Worm (Caenorhabditis elegans) whole organism, mixed stage, embryonic: Measurements from ENCODE around the gene rbm-28.

Source experiments
- M03D4.4 ChIP-seq: sonication (generic microtip); optimal IDR thresholded peaks from 2 replicates; lab custom pipeline; 2017; ENCODE audit warnings: mild to moderate bottlenecking, missing genetic modification characterization, missing compliant biosample characterization
- bed-3 ChIP-seq: fragments of 200-800 bp; sonication (Bioruptor generic); optimal IDR thresholded peaks from 3 replicates; lab custom pipeline; 2018; ENCODE audit warnings: mild to moderate bottlenecking, missing genetic modification characterization, moderate library complexity, missing compliant biosample characterization
- blmp-1 ChIP-seq: fragments of 150-350 bp; optimal IDR thresholded peaks from 2 replicates; lab custom pipeline; 2014; ENCODE audit warnings: missing biosample characterization, missing genetic modification characterization
- ceh-39 ChIP-seq: fragments of 150-350 bp; optimal IDR thresholded peaks from 2 replicates; lab custom pipeline; 2014; ENCODE audit warnings: missing biosample characterization, missing genetic modification characterization
- ceh-83 ChIP-seq: fragments of 200-800 bp; sonication (Bioruptor generic); optimal IDR thresholded peaks from 2 replicates; lab custom pipeline; 2018; ENCODE audit warnings: mild to moderate bottlenecking, missing genetic modification characterization, missing compliant biosample characterization
- ces-1 ChIP-seq: fragments of 150-350 bp; optimal IDR thresholded peaks from 2 replicates; lab custom pipeline; 2014; ENCODE audit warnings: missing biosample characterization, missing genetic modification reagents, missing genetic modification characterization
- cnd-1 ChIP-seq: fragments of 200-800 bp; sonication (Bioruptor generic); optimal IDR thresholded peaks from 2 replicates; lab custom pipeline; 2018; ENCODE audit warnings: mild to moderate bottlenecking, missing genetic modification characterization, missing compliant biosample characterization
- drap-1 ChIP-seq: fragments of 200-800 bp; sonication (Bioruptor generic); optimal IDR thresholded peaks from 3 replicates; lab custom pipeline; 2018; ENCODE audit warnings: mild to moderate bottlenecking, missing genetic modification characterization, missing compliant biosample characterization
- elt-1 ChIP-seq: sonication (generic microtip); optimal IDR thresholded peaks from 2 replicates; lab custom pipeline; 2017; ENCODE audit warnings: missing genetic modification characterization, mild to moderate bottlenecking, missing compliant biosample characterization, antibody characterized with exemption, moderate library complexity, borderline replicate concordance; ENCODE audit not compliant: insufficient read depth
- elt-3 ChIP-seq: fragments of 150-350 bp; optimal IDR thresholded peaks from 2 replicates; lab custom pipeline; 2014; ENCODE audit warnings: missing biosample characterization, missing genetic modification characterization
- flh-1 ChIP-seq: fragments of 200-800 bp; sonication (Bioruptor generic); optimal IDR thresholded peaks from 2 replicates; lab custom pipeline; 2018; ENCODE audit warnings: mild to moderate bottlenecking, missing genetic modification characterization, moderate library complexity, missing compliant biosample characterization
- ham-2 ChIP-seq: fragments of 200-800 bp; sonication (Bioruptor generic); optimal IDR thresholded peaks from 2 replicates; lab custom pipeline; 2018; ENCODE audit warnings: mild to moderate bottlenecking, missing genetic modification characterization, missing compliant biosample characterization
- hlh-1 ChIP-seq: fragments of 150-350 bp; optimal IDR thresholded peaks from 2 replicates; lab custom pipeline; 2014; ENCODE audit warnings: missing biosample characterization, missing genetic modification reagents, missing genetic modification characterization
- lin-13 ChIP-seq: fragments of 150-350 bp; optimal IDR thresholded peaks from 2 replicates; lab custom pipeline; 2014; ENCODE audit warnings: missing biosample characterization, missing genetic modification characterization
- lin-32 ChIP-seq: fragments of 200-800 bp; sonication (Bioruptor generic); optimal IDR thresholded peaks from 2 replicates; lab custom pipeline; 2018; ENCODE audit warnings: mild to moderate bottlenecking, missing genetic modification characterization, missing compliant biosample characterization
- lsy-2 ChIP-seq: fragments of 150-350 bp; optimal IDR thresholded peaks from 2 replicates; lab custom pipeline; 2014; ENCODE audit warnings: missing biosample characterization, missing genetic modification characterization
- mab-5 ChIP-seq: fragments of 150-350 bp; optimal IDR thresholded peaks from 2 replicates; lab custom pipeline; 2014; ENCODE audit warnings: missing biosample characterization, missing genetic modification characterization
- mep-1 ChIP-seq: fragments of 150-350 bp; optimal IDR thresholded peaks from 2 replicates; lab custom pipeline; 2017; ENCODE audit warnings: missing biosample characterization, missing genetic modification reagents, missing genetic modification characterization, inconsistent platforms
- mls-2 ChIP-seq: sonication (generic microtip); optimal IDR thresholded peaks from 2 replicates; lab custom pipeline; 2016; ENCODE audit warnings: mild to moderate bottlenecking, missing genetic modification characterization, moderate library complexity, missing compliant biosample characterization
- nhr-12 ChIP-seq: fragments of 150-350 bp; optimal IDR thresholded peaks from 2 replicates; lab custom pipeline; 2014; ENCODE audit warnings: missing biosample characterization, missing genetic modification characterization
- nhr-2 ChIP-seq: fragments of 150-350 bp; optimal IDR thresholded peaks from 2 replicates; lab custom pipeline; 2014; ENCODE audit warnings: missing biosample characterization, missing genetic modification characterization
- nhr-237 ChIP-seq: fragments of 150-350 bp; optimal IDR thresholded peaks from 2 replicates; lab custom pipeline; 2014; ENCODE audit warnings: missing biosample characterization, missing genetic modification characterization
- nhr-28 ChIP-seq: fragments of 150-350 bp; optimal IDR thresholded peaks from 2 replicates; lab custom pipeline; 2014; ENCODE audit warnings: missing biosample characterization, missing genetic modification characterization
- nhr-76 ChIP-seq: sonication (generic microtip); optimal IDR thresholded peaks from 2 replicates; lab custom pipeline; 2017; ENCODE audit warnings: missing biosample characterization, missing genetic modification characterization
- pha-4 ChIP-seq: fragments of 150-350 bp; optimal IDR thresholded peaks from 2 replicates; lab custom pipeline; 2018; ENCODE audit warnings: missing biosample characterization, missing genetic modification reagents, missing genetic modification characterization
- snpc-4 ChIP-seq: fragments of 150-350 bp; optimal IDR thresholded peaks from 2 replicates; lab custom pipeline; 2014; ENCODE audit warnings: missing biosample characterization, missing genetic modification characterization
- sptf-1 ChIP-seq: sonication (generic microtip); optimal IDR thresholded peaks from 2 replicates; lab custom pipeline; 2017; ENCODE audit warnings: mild to moderate bottlenecking, missing genetic modification characterization, moderate library complexity, missing compliant biosample characterization
- tbx-8 ChIP-seq: fragments of 200-800 bp; sonication (Bioruptor generic); optimal IDR thresholded peaks from 2 replicates; lab custom pipeline; 2018; ENCODE audit warnings: mild to moderate bottlenecking, missing genetic modification characterization, moderate library complexity, missing compliant biosample characterization
- unc-120 ChIP-seq: sonication (generic microtip); optimal IDR thresholded peaks from 2 replicates; lab custom pipeline; 2017; ENCODE audit warnings: missing genetic modification characterization, missing compliant biosample characterization; ENCODE audit not compliant: poor library complexity, severe bottlenecking
- unc-39 ChIP-seq: fragments of 150-350 bp; optimal IDR thresholded peaks from 2 replicates; lab custom pipeline; 2014; ENCODE audit warnings: missing biosample characterization, missing genetic modification characterization
- unc-62 ChIP-seq: fragments of 150-350 bp; optimal IDR thresholded peaks from 2 replicates; lab custom pipeline; 2014; ENCODE audit warnings: missing biosample characterization, missing genetic modification reagents, missing genetic modification characterization
- zip-8 ChIP-seq: fragments of 150-350 bp; optimal IDR thresholded peaks from 2 replicates; lab custom pipeline; 2014; ENCODE audit warnings: missing biosample characterization, missing genetic modification characterization
- ztf-11 ChIP-seq: fragments of 150-350 bp; optimal IDR thresholded peaks from 2 replicates; lab custom pipeline; 2014; ENCODE audit warnings: missing biosample characterization, missing genetic modification characterization

rbm-28 gene

DNA sequence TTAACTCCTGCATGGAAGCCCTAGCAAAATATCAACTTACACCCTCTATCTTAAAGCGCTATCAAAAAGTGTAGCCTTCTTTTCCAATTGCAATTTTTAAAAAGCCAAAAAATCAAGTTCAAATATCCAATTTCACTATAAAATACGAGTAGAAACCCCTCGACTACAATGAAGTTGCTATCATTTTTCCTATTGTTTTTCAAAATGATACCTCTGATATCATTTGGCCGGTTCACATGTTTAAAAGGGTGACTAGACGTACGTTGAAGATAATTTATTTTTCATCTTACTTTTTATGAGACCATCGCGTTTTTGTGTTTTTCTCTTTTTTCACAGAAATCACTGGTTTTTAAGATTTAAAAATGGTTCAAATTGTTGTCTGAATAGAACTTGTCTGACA lies 5.6 kb upstream of the rbm-28 start, which contains the start of gene R05H10.1:
Gene R05H10.1, plus strand, starts transcription at position 334 of the 400 bp plus-strand sequence.
- TF ChIP-seq snpc-4 (tag; lab: Kevin White, UChicago) = no peak
- no peak for TF ChIP-seq drap-1 (GFP tag; lab: Kevin White, UChicago)
- no peak for TF ChIP-seq pha-4 (tag; lab: Kevin White, UChicago)
- no peak for TF ChIP-seq lsy-2 (tag; lab: Kevin White, UChicago)
- TF ChIP-seq mab-5 (tag; lab: Kevin White, UChicago) = no peak
- TF ChIP-seq hlh-1 = no peak
- no peak for TF ChIP-seq ces-1 (GFP tag; lab: Kevin White, UChicago)
- no peak for TF ChIP-seq unc-120 (tag; lab: Kevin White, UChicago)
- TF ChIP-seq elt-3 (tag; lab: Kevin White, UChicago) = no peak
- TF ChIP-seq tbx-8 (GFP tag; lab: Kevin White, UChicago) = no peak
- no peak for TF ChIP-seq elt-1 (tag; lab: Kevin White, UChicago)
- no peak for TF ChIP-seq nhr-2 (tag; lab: Kevin White, UChicago)
- TF ChIP-seq zip-8 (tag; lab: Kevin White, UChicago) = no peak

DNA sequence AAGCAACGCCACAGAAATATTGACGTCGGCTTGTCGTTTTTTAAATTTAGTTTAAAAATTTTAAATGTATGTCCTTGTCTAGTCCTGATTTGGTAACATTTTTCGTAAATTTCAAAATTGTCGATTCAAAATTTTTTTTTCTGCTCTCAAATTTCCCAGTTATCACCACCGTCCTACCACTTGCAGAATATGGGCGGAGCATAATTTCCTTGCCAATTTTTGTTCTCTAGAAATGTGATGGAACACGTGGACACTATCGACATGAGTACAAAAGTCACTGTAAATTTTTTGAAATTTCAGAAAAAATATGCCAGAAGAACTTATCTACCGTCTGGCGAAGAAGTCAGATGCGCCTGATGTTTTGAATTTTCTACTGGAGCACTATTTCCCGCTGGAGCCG lies 1.8 kb upstream of the rbm-28 start, which contains the start of gene R05H10.7:
Gene R05H10.7, plus strand, starts transcription at position 301 of the 400 bp plus-strand sequence.
- TF ChIP-seq mls-2 (no peak), cnd-1 (tag; lab: Kevin White, UChicago) (no peak), pha-4 (tag; lab: Kevin White, UChicago) (no peak), mep-1 (tag; lab: Kevin White, UChicago) (no peak), bed-3 (no peak), nhr-12 (no peak), lin-13 (tag; lab: Kevin White, UChicago) (no peak), ztf-11 (tag; lab: Kevin White, UChicago) (no peak), unc-120 (tag; lab: Kevin White, UChicago) (no peak), tbx-8 (GFP tag; lab: Kevin White, UChicago) (no peak), elt-3 (tag; lab: Kevin White, UChicago) (no peak)

DNA sequence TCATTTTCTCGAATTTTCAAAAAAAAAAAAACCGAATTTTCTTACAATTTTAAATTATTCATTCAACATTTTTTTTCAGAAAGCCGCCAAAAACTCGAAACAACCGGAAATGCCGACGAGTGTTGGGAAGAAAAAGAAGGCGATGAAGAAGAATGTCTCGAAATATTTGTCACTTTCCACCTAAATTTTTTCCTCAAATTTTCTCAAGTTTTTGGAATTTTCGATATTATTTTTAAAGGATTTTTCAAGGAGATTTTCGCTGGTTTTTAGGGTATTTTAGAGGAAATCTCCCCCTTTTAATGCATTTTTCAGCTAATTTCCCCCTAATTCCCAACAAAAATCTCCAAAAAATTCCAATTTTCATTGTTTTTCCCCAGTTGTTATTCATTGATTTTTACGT lies 9.1 kb downstream of the rbm-28 start:
- no peak for TF ChIP-seq flh-1 (GFP tag; lab: Kevin White, UChicago)

DNA sequence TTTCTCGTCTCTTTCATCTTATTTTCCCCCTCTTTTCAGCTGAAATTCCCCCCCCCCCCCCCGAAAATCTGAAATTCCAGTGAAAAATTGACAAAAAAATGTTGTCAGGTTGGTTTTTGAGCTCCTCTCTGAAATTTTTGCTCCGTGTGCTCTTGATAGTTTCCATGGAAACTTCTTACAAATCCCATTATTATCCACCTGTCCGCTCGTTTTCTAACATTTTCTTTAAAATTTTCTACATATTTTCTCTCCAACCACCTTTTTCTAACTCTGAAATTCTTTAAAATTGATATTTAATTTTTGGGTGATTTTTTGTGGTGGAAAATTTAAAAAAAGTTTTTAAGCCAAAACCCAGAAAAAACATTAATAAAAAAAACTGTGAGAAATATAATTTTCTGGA lies 9.6 kb downstream of the rbm-28 start, which contains the start of gene gpx-2:
Gene gpx-2, plus strand, starts transcription at position 99 of the 400 bp plus-strand sequence.
- TF ChIP-seq blmp-1 (tag; lab: Kevin White, UChicago) (no peak), bed-3 (no peak), lin-32 (GFP tag; lab: Kevin White, UChicago) (no peak), sptf-1 (tag; lab: Kevin White, UChicago) (no peak), nhr-28 (tag; lab: Kevin White, UChicago) (no peak), nhr-12 (no peak), cnd-1 (tag; lab: Kevin White, UChicago) (no peak), hlh-1 (no peak), unc-120 (tag; lab: Kevin White, UChicago) (no peak), elt-1 (tag; lab: Kevin White, UChicago) (no peak), nhr-2 (tag; lab: Kevin White, UChicago) (no peak), mab-5 (tag; lab: Kevin White, UChicago) (no peak), ham-2 (GFP tag; lab: Kevin White, UChicago) (no peak), drap-1 (GFP tag; lab: Kevin White, UChicago) (no peak), unc-39 (tag; lab: Kevin White, UChicago) (no peak), lsy-2 (tag; lab: Kevin White, UChicago) (no peak), nhr-237 (tag; lab: Kevin White, UChicago) (no peak), flh-1 (GFP tag; lab: Kevin White, UChicago) (no peak), mep-1 (tag; lab: Kevin White, UChicago) (no peak), zip-8 (tag; lab: Kevin White, UChicago) (no peak)

DNA sequence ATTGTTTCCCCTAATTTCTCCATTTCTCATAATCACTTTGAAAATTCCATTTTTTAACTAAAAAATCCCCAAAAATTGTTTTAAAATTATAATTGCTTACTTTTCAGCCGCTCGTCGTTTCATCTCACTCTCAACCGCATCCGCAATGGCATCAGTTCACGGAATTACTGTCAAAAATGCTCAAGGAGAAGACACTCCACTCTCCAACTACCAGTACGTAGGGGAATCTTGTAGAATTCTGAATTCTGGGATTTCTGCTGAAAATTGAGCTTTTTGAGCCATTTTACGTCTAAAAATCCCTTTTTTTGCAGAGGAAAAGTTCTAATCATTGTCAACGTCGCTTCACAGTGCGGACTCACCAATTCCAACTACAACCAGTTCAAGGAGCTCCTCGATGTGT lies 10.5 kb downstream of the rbm-28 start:
- no peak for TF ChIP-seq mls-2

DNA sequence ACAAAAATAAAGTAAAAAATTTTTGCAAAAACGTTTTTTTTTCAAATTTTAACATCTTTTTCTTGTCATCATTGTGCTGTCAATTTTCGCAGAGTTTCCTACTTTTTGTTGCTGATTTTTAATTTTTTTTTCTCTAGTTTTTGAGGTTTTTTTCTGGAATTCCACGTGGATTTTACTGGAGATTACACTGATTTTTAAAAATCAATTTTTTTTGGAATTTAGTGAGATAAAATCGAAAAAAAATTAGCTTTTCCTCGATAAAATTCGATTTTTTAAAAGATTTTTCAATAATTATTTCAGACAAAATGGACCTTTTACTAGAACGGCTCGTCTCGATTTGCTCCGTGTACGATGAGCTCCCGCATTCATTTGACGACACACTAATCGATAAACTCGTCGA lies 12.6 kb downstream of the rbm-28 start, which contains the start of gene R05H10.3:
Gene R05H10.3, plus strand, starts transcription at position 301 of the 400 bp plus-strand sequence.
- TF ChIP-seq blmp-1 (tag; lab: Kevin White, UChicago) (no peak), pha-4 (tag; lab: Kevin White, UChicago) (no peak), unc-62 (GFP tag; lab: Kevin White, UChicago) (no peak), nhr-237 (tag; lab: Kevin White, UChicago) (no peak), nhr-76 (tag; lab: Kevin White, UChicago) (no peak), ztf-11 (tag; lab: Kevin White, UChicago) (no peak), sptf-1 (tag; lab: Kevin White, UChicago) (no peak), ceh-83 (GFP tag; lab: Kevin White, UChicago) (no peak), unc-120 (tag; lab: Kevin White, UChicago) (no peak), unc-39 (tag; lab: Kevin White, UChicago) (no peak), ces-1 (GFP tag; lab: Kevin White, UChicago) (no peak), tbx-8 (GFP tag; lab: Kevin White, UChicago) (no peak), lin-32 (GFP tag; lab: Kevin White, UChicago) (no peak), lsy-2 (tag; lab: Kevin White, UChicago) (no peak), mls-2 (no peak), M03D4.4 (tag; lab: Kevin White, UChicago) (no peak), ceh-39 (tag; lab: Kevin White, UChicago) (no peak)
